Worm (Caenorhabditis elegans) whole organism, midembryonic: ENCODE data around the gene clh-4.

Source experiments
- ztf-23 ChIP-seq: fragments of 200-800 bp; sonication (Bioruptor generic); IDR thresholded peaks from 2 replicates; pipeline ENCODE4 v1.3.6; 2022; ENCODE audit warnings: missing genetic modification reagents, missing genetic modification characterization, missing compliant biosample characterization
- ztf-29 ChIP-seq: fragments of 200-800 bp; sonication (Bioruptor generic); IDR thresholded peaks from 2 replicates; pipeline ENCODE4 v1.3.6; 2022; ENCODE audit warnings: missing genetic modification reagents, missing genetic modification characterization, missing compliant biosample characterization

DNA sequence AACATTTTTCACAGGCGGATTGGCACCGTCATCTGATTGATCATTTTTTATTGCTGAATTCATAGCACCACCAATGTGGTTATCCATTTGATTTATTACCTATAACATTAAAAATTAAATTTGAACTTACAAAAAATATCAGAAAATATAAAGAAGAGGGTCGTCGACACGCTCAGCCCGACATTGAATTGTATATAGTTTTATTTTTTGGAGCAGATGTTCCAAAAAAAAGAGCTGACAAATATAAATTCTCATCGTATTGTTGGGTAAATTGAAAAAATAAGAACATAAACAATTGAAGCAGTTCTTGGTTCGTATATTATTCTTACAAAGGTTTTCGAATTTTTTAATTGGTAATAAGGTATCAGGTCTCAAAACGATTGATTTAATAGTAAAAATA is 4.1 kb upstream of the clh-4 start, which contains the start of gene R02E4.1:
- TF ChIP-seq ztf-23 (GFP tag; lab: Robert Waterston, UW) (no peak), ztf-29 (GFP tag; lab: Robert Waterston, UW) (no peak)
